Fruit fly (Drosophila melanogaster): ENCODE measurements around the gene pyx.

- TF ChIP-seq pan (optimal IDR thresholded peaks at IDR 0.05): no peak
- no peak for TF ChIP-seq EcR (GFP tag; optimal IDR thresholded peaks at IDR 0.05)
- TF ChIP-seq usp (GFP tag; optimal IDR thresholded peaks at IDR 0.05): no peak
- TF ChIP-seq Dll (optimal IDR thresholded peaks at IDR 0.05): no peak
- no peak for TF ChIP-seq CG8478 (optimal IDR thresholded peaks at IDR 0.05)
- TF ChIP-seq psq (optimal IDR thresholded peaks at IDR 0.05): no peak
These were observed 19.2 kb downstream of the pyx start, which contains the start of gene NitFhit for dm6 chr3L:203536-204135.
